Fruit fly (Drosophila melanogaster) whole organism, pupa: ENCODE measurements around the gene mei-41.
A peak's percentile ranks its signal among the peaks of the same experiment; 100 is the strongest.

Experiments used
- CG12605 ChIP-seq: fragments of 200-800 bp; sonication (Bioruptor generic); IDR thresholded peaks from 2 replicates; pipeline ENCODE4 v1.3.6; 2022; ENCODE audit warnings: missing biosample characterization, missing genetic modification characterization
- Ets98B ChIP-seq: fragments of 200-800 bp; sonication (Bioruptor generic); IDR thresholded peaks from 2 replicates; pipeline ENCODE4 v1.3.6; 2022; ENCODE audit warnings: missing biosample characterization, missing genetic modification characterization

dm6 chrX:16423125-16423509 is 31.6 kb downstream of the mei-41 start:
- peak; percentile 79; the same call in 1 of the 2 replicates for TF ChIP-seq Ets98B (GFP tag; lab: Robert Waterston, UW)
- TF ChIP-seq CG12605 (GFP tag; lab: Robert Waterston, UW): peak; percentile 19; the same call in 1 of the 2 replicates
